Worm (Caenorhabditis elegans) whole organism, L4 larva: ENCODE data around the gene T25E4.2.

Source experiments
- D1046.2 ChIP-seq: fragments of 200-800 bp; sonication (Bioruptor generic); IDR thresholded peaks from 2 replicates; pipeline ENCODE4 v1.3.6; 2022; ENCODE audit warnings: missing genetic modification characterization, missing compliant biosample characterization
- F10B5.3 ChIP-seq: sonication (generic microtip); optimal IDR thresholded peaks from 2 replicates; lab custom pipeline; 2016; ENCODE audit warnings: mild to moderate bottlenecking, missing genetic modification characterization, missing compliant biosample characterization
- F37D6.2 ChIP-seq: sonication (generic microtip); optimal IDR thresholded peaks from 2 replicates; lab custom pipeline; 2016; ENCODE audit warnings: mild to moderate bottlenecking, missing genetic modification characterization, missing compliant biosample characterization
- F44E2.7 ChIP-seq: fragments of 200-800 bp; sonication (Bioruptor generic); IDR thresholded peaks from 2 replicates; pipeline ENCODE4 v2.1.2; 2022; ENCODE audit warnings: missing genetic modification characterization, missing compliant biosample characterization
- R02D3.7 ChIP-seq: fragments of 150-350 bp; sonication (generic microtip); optimal IDR thresholded peaks from 3 replicates; lab custom pipeline; 2014; ENCODE audit warnings: missing biosample characterization, missing genetic modification characterization
- T20F7.1 ChIP-seq: fragments of 200-800 bp; sonication (Bioruptor generic); optimal IDR thresholded peaks from 2 replicates; lab custom pipeline; 2018; ENCODE audit warnings: mild to moderate bottlenecking, missing genetic modification characterization, missing compliant biosample characterization
- Y105C5A.15 ChIP-seq: fragments of 200-800 bp; sonication (Bioruptor generic); IDR thresholded peaks from 2 replicates; pipeline ENCODE4 v1.3.6; 2022; ENCODE audit warnings: missing genetic modification characterization, missing compliant biosample characterization
- Y5F2A.4 ChIP-seq: fragments of 200-800 bp; sonication (Bioruptor generic); optimal IDR thresholded peaks from 2 replicates; lab custom pipeline; 2018; ENCODE audit warnings: mild to moderate bottlenecking, missing genetic modification characterization, missing compliant biosample characterization
- ama-1 ChIP-seq: fragments of 150-350 bp; optimal IDR thresholded peaks from 2 replicates; lab custom pipeline; 2014; ENCODE audit warnings: inconsistent platforms, mixed read lengths
- ceh-20 ChIP-seq: fragments of 200-800 bp; sonication (Bioruptor generic); IDR thresholded peaks from 2 replicates; pipeline ENCODE4 v1.3.6; 2022; ENCODE audit warnings: missing genetic modification reagents, missing genetic modification characterization, missing compliant biosample characterization
- ceh-44 ChIP-seq: fragments of 200-800 bp; sonication (Bioruptor generic); IDR thresholded peaks from 2 replicates; pipeline ENCODE4 v1.3.6; 2022; ENCODE audit warnings: missing genetic modification reagents, missing genetic modification characterization, missing compliant biosample characterization
- ctbp-1 ChIP-seq: fragments of 200-800 bp; sonication (Bioruptor generic); IDR thresholded peaks from 2 replicates; pipeline ENCODE4 v1.3.6; 2022; ENCODE audit warnings: missing genetic modification reagents, missing genetic modification characterization, missing compliant biosample characterization
- dmd-6 ChIP-seq: fragments of 200-800 bp; sonication (Bioruptor generic); IDR thresholded peaks from 2 replicates; pipeline ENCODE4 v1.3.6; 2022; ENCODE audit warnings: missing genetic modification reagents, missing genetic modification characterization, missing compliant biosample characterization
- dmd-9 ChIP-seq: fragments of 200-800 bp; sonication (Bioruptor generic); IDR thresholded peaks from 2 replicates; pipeline ENCODE4 v1.3.6; 2022; ENCODE audit warnings: missing genetic modification reagents, missing genetic modification characterization, missing compliant biosample characterization
- dve-1 ChIP-seq: sonication (generic microtip); optimal IDR thresholded peaks from 2 replicates; lab custom pipeline; 2017; ENCODE audit warnings: antibody characterized with exemption, mild to moderate bottlenecking, missing genetic modification characterization, missing compliant biosample characterization; ENCODE audit not compliant: insufficient read depth
- fkh-10 ChIP-seq: fragments of 150-350 bp; optimal IDR thresholded peaks from 2 replicates; lab custom pipeline; 2014; ENCODE audit warnings: missing biosample characterization, missing genetic modification reagents, missing genetic modification characterization
- gei-8 ChIP-seq: fragments of 200-800 bp; sonication (Bioruptor generic); optimal IDR thresholded peaks from 2 replicates; lab custom pipeline; 2018; ENCODE audit warnings: mild to moderate bottlenecking, missing genetic modification characterization, missing compliant biosample characterization
- hif-1 ChIP-seq, 2 experiments: sonication (generic microtip); optimal IDR thresholded peaks; 2 replicates each; lab custom pipeline; 2016 to 2017; ENCODE audit warnings: missing compliant biosample characterization in 2 of 2, missing genetic modification characterization in 2 of 2, missing genetic modification reagents in 2 of 2, missing genotype in 2 of 2, mild to moderate bottlenecking in 1 of 2
- hlh-11 ChIP-seq: fragments of 200-800 bp; sonication (Bioruptor generic); optimal IDR thresholded peaks from 2 replicates; lab custom pipeline; 2018; ENCODE audit warnings: mild to moderate bottlenecking, missing genetic modification characterization, missing compliant biosample characterization
- hlh-30 ChIP-seq: sonication (generic microtip); optimal IDR thresholded peaks from 2 replicates; lab custom pipeline; 2017; ENCODE audit warnings: antibody characterized with exemption, mild to moderate bottlenecking, missing genetic modification characterization, missing compliant biosample characterization; ENCODE audit not compliant: insufficient read depth
- lim-7 ChIP-seq: fragments of 200-800 bp; sonication (Bioruptor generic); IDR thresholded peaks from 2 replicates; pipeline ENCODE4 v1.3.6; 2022; ENCODE audit warnings: missing genetic modification characterization, missing compliant biosample characterization
- lin-1 ChIP-seq: fragments of 200-800 bp; sonication (Bioruptor generic); IDR thresholded peaks from 2 replicates; pipeline ENCODE4 v1.3.6; 2022; ENCODE audit warnings: missing genetic modification reagents, missing genetic modification characterization, missing compliant biosample characterization
- lin-38 ChIP-seq: fragments of 200-800 bp; sonication (Bioruptor generic); IDR thresholded peaks from 2 replicates; pipeline ENCODE4 v1.3.6; 2022; ENCODE audit warnings: missing genetic modification reagents, missing genetic modification characterization, missing compliant biosample characterization
- lir-3 ChIP-seq: sonication (generic microtip); optimal IDR thresholded peaks from 2 replicates; lab custom pipeline; 2016; ENCODE audit warnings: mild to moderate bottlenecking, missing genetic modification characterization, missing compliant biosample characterization
- mdt-29 ChIP-seq: fragments of 200-800 bp; sonication (Bioruptor generic); IDR thresholded peaks from 2 replicates; pipeline ENCODE4 v1.3.6; 2022; ENCODE audit warnings: missing genetic modification reagents, missing genetic modification characterization, missing compliant biosample characterization
- mep-1 ChIP-seq: fragments of 150-350 bp; sonication (generic microtip); optimal IDR thresholded peaks from 3 replicates; lab custom pipeline; 2014; ENCODE audit warnings: missing biosample characterization, missing genetic modification characterization
- mes-2 ChIP-seq: sonication (generic microtip); optimal IDR thresholded peaks from 2 replicates; lab custom pipeline; 2016; ENCODE audit warnings: missing genotype, mild to moderate bottlenecking, missing genetic modification characterization, missing compliant biosample characterization; ENCODE audit not compliant: poor library complexity, severe bottlenecking
- nhr-102 ChIP-seq: sonication (generic microtip); optimal IDR thresholded peaks from 2 replicates; lab custom pipeline; 2016; ENCODE audit warnings: mild to moderate bottlenecking, missing genetic modification characterization, moderate library complexity, missing compliant biosample characterization
- nhr-25 ChIP-seq: sonication (generic microtip); optimal IDR thresholded peaks from 2 replicates; lab custom pipeline; 2017; ENCODE audit warnings: missing genetic modification characterization, mild to moderate bottlenecking, missing compliant biosample characterization, antibody characterized with exemption, moderate library complexity, borderline replicate concordance; ENCODE audit not compliant: insufficient read depth
- nhr-28 ChIP-seq: fragments of 150-350 bp; optimal IDR thresholded peaks from 2 replicates; lab custom pipeline; 2014; ENCODE audit warnings: missing biosample characterization, missing genetic modification characterization
- nhr-41 ChIP-seq: fragments of 200-800 bp; sonication (Bioruptor generic); IDR thresholded peaks from 2 replicates; pipeline ENCODE4 v1.3.6; 2022; ENCODE audit warnings: missing genetic modification reagents, missing genetic modification characterization, missing compliant biosample characterization
- nhr-48 ChIP-seq: sonication (generic microtip); optimal IDR thresholded peaks from 2 replicates; lab custom pipeline; 2016; ENCODE audit warnings: mild to moderate bottlenecking, missing genetic modification characterization, missing compliant biosample characterization
- nhr-76 ChIP-seq: fragments of 150-350 bp; optimal IDR thresholded peaks from 2 replicates; lab custom pipeline; 2014; ENCODE audit warnings: missing biosample characterization, missing genetic modification characterization
- pha-4 ChIP-seq, 2 experiments: fragments of 150-350 bp in 1 of 2; fragments of 200-800 bp in 1 of 2; sonication (Bioruptor generic) in 1 of 2; IDR thresholded peaks in 1 of 2; optimal IDR thresholded peaks in 1 of 2; 2 replicates each; pipeline versions ENCODE4 v1.3.6 to Lab custom; 2014 to 2022; ENCODE audit warnings: missing genetic modification characterization in 2 of 2, missing genetic modification reagents in 2 of 2, missing biosample characterization in 1 of 2, missing compliant biosample characterization in 1 of 2
- php-3 ChIP-seq: fragments of 200-800 bp; sonication (Bioruptor generic); IDR thresholded peaks from 2 replicates; pipeline ENCODE4 v1.3.6; 2022; ENCODE audit warnings: missing genetic modification reagents, missing genetic modification characterization, missing compliant biosample characterization
- pqm-1 ChIP-seq: sonication (generic microtip); optimal IDR thresholded peaks from 2 replicates; lab custom pipeline; 2017; ENCODE audit warnings: missing biosample characterization, missing genetic modification characterization
- rbr-2 ChIP-seq: sonication (generic microtip); optimal IDR thresholded peaks from 2 replicates; lab custom pipeline; 2016; ENCODE audit warnings: missing genotype, missing genetic modification characterization, missing compliant biosample characterization
- set-16 ChIP-seq: fragments of 200-800 bp; sonication (Bioruptor generic); IDR thresholded peaks from 2 replicates; pipeline ENCODE4 v1.3.6; 2022; ENCODE audit warnings: missing genetic modification reagents, missing genetic modification characterization, missing compliant biosample characterization
- snpc-4 ChIP-seq: fragments of 150-350 bp; optimal IDR thresholded peaks from 2 replicates; lab custom pipeline; 2014; ENCODE audit warnings: missing biosample characterization, missing genetic modification characterization
- spr-1 ChIP-seq: sonication (generic microtip); optimal IDR thresholded peaks from 2 replicates; lab custom pipeline; 2016; ENCODE audit warnings: mild to moderate bottlenecking, missing genetic modification characterization, missing compliant biosample characterization
- spr-3 ChIP-seq: fragments of 200-800 bp; sonication (Bioruptor generic); optimal IDR thresholded peaks from 2 replicates; lab custom pipeline; 2018; ENCODE audit warnings: mild to moderate bottlenecking, missing genetic modification characterization, missing compliant biosample characterization
- tra-1 ChIP-seq: fragments of 200-800 bp; sonication (Bioruptor generic); IDR thresholded peaks from 2 replicates; pipeline ENCODE4 v1.3.6; 2022; ENCODE audit warnings: missing genetic modification reagents, missing genetic modification characterization, missing compliant biosample characterization
- unc-130 ChIP-seq: sonication (generic microtip); optimal IDR thresholded peaks from 2 replicates; lab custom pipeline; 2016; ENCODE audit warnings: missing genetic modification reagents, missing genetic modification characterization, missing compliant biosample characterization
- vab-7 ChIP-seq: fragments of 200-800 bp; sonication (Bioruptor generic); IDR thresholded peaks from 2 replicates; pipeline ENCODE4 v1.3.6; 2022; ENCODE audit warnings: missing genetic modification reagents, missing genetic modification characterization, missing compliant biosample characterization
- zip-2 ChIP-seq: fragments of 150-350 bp; optimal IDR thresholded peaks from 2 replicates; lab custom pipeline; 2014; ENCODE audit warnings: missing biosample characterization, missing genetic modification characterization
- ztf-11 ChIP-seq: fragments of 150-350 bp; optimal IDR thresholded peaks from 2 replicates; lab custom pipeline; 2014; ENCODE audit warnings: missing biosample characterization, missing genetic modification characterization

T25E4.2 gene

ce11 chrII:5578714-5579113, 3.5 kb downstream of the T25E4.2 start:
- TF ChIP-seq set-16, result peak; percentile 83
- no peak for TF ChIP-seq hif-1 (tag; optimal IDR thresholded peaks at IDR 0.05; lab: Kevin White, UChicago)

ce11 chrII:5578035-5578434, 4.2 kb downstream of the T25E4.2 start, which contains the start of gene T25E4.1:
Gene T25E4.1 (plus strand): TSS chrII:5578335.
- TF ChIP-seq lin-38 (GFP tag; lab: Robert Waterston, UW), result no peak
- no peak for TF ChIP-seq hlh-11 (tag; lab: Kevin White, UChicago)
- TF ChIP-seq nhr-41 (GFP tag; lab: Robert Waterston, UW), result no peak
- no peak for TF ChIP-seq set-16
- no peak for TF ChIP-seq mep-1
- TF ChIP-seq vab-7 (GFP tag; lab: Robert Waterston, UW), result no peak
- no peak for TF ChIP-seq dmd-6 (GFP tag; lab: Robert Waterston, UW)
- TF ChIP-seq snpc-4 (tag; lab: Kevin White, UChicago), result no peak
- no peak for TF ChIP-seq dve-1
- TF ChIP-seq F10B5.3 (tag; lab: Kevin White, UChicago), result no peak
- no peak for TF ChIP-seq mdt-29 (GFP tag; lab: Robert Waterston, UW)
- no peak for TF ChIP-seq nhr-48
- TF ChIP-seq hlh-30 (tag; lab: Kevin White, UChicago), result no peak

- peak; percentile 60 for TF ChIP-seq rbr-2 (tag; lab: Kevin White, UChicago)
- peak; percentile 17 for TF ChIP-seq F37D6.2 (tag; lab: Kevin White, UChicago)
- peak; percentile 25 for TF ChIP-seq T20F7.1
- peak; percentile 4 for TF ChIP-seq gei-8 (GFP tag; lab: Kevin White, UChicago)
- no peak for TF ChIP-seq fkh-10 (GFP tag; lab: Kevin White, UChicago)
- peak; percentile 67; the same call in 1 of the 2 replicates for TF ChIP-seq vab-7 (GFP tag; lab: Robert Waterston, UW)
- TF ChIP-seq ztf-11 (tag; lab: Kevin White, UChicago), result no peak
- peak; percentile 23 for TF ChIP-seq zip-2 (tag; lab: Kevin White, UChicago)
- TF ChIP-seq D1046.2 (GFP tag; lab: Robert Waterston, UW), result 0 out of 2 replicates have a peak, but pooled peaks have one; percentile 53
- peak; percentile 56 for TF ChIP-seq nhr-102 (tag; lab: Kevin White, UChicago)
- peak; percentile 46; the same call in 1 of the 2 replicates for TF ChIP-seq ceh-20
- peak; percentile 57; the same call in 1 of the 2 replicates for TF ChIP-seq php-3 (GFP tag; lab: Robert Waterston, UW)
- no peak for TF ChIP-seq nhr-25 (tag; lab: Kevin White, UChicago)
- peak; percentile 73 for TF ChIP-seq pha-4 (GFP tag; IDR thresholded peaks at IDR 0.05; lab: Robert Waterston, UW)
- no peak for TF ChIP-seq pha-4 (tag; optimal IDR thresholded peaks at IDR 0.05; lab: Kevin White, UChicago)
- peak; percentile 54; the same call in 1 of the 2 replicates for TF ChIP-seq tra-1 (GFP tag; lab: Robert Waterston, UW)
- TF ChIP-seq mdt-29 (GFP tag; lab: Robert Waterston, UW), result no peak
- TF ChIP-seq spr-1 (tag; lab: Kevin White, UChicago), result peak; percentile 11
- TF ChIP-seq ctbp-1, result peak; percentile 63; the same call in 1 of the 2 replicates
- peak; percentile 77 for TF ChIP-seq lim-7 (GFP tag; lab: Robert Waterston, UW)
- peak; percentile 34 for TF ChIP-seq Y5F2A.4 (GFP tag; lab: Kevin White, UChicago)
- peak; percentile 59 for TF ChIP-seq dmd-6 (GFP tag; lab: Robert Waterston, UW)
- TF ChIP-seq lir-3 (tag; lab: Kevin White, UChicago), result no peak
- TF ChIP-seq dmd-9, result peak; percentile 56
- TF ChIP-seq lin-1, result no peak
- TF ChIP-seq nhr-76 (tag; lab: Kevin White, UChicago), result no peak
- no peak for TF ChIP-seq ama-1 (lab: Kevin White, UChicago)
- 0 out of 2 replicates have a peak, but pooled peaks have one; percentile 64 for TF ChIP-seq F44E2.7 (GFP tag; lab: Robert Waterston, UW)
- 0 out of 2 replicates have a peak, but pooled peaks have one; percentile 26 for TF ChIP-seq ceh-44 (GFP tag; lab: Robert Waterston, UW)
- peak; percentile 18 for TF ChIP-seq nhr-28 (tag; lab: Kevin White, UChicago)
- peak; percentile 83 for TF ChIP-seq Y105C5A.15 (GFP tag; lab: Robert Waterston, UW)
- TF ChIP-seq mes-2 (tag; lab: Kevin White, UChicago), result peak; percentile 71
- peak; percentile 40 for TF ChIP-seq spr-3
- peak; percentile 51 for TF ChIP-seq unc-130
- no peak for TF ChIP-seq R02D3.7
- TF ChIP-seq pqm-1 (tag; lab: Kevin White, UChicago), result no peak
These were observed 5.1 kb downstream of the T25E4.2 start for ce11 chrII:5577060-5577459.
